Fruit fly (Drosophila melanogaster) whole organism, pupa: ENCODE data around the gene CG2816.

Experiments used
- CG10348 ChIP-seq: fragments of 200-800 bp; sonication (Bioruptor generic); IDR thresholded peaks from 2 replicates; pipeline ENCODE4 v1.3.6; 2022; ENCODE audit warnings: missing biosample characterization, missing genetic modification characterization
- CG12605 ChIP-seq: fragments of 200-800 bp; sonication (Bioruptor generic); IDR thresholded peaks from 2 replicates; pipeline ENCODE4 v1.3.6; 2022; ENCODE audit warnings: missing biosample characterization, missing genetic modification characterization
- CG13204 ChIP-seq: fragments of 200-800 bp; sonication (Bioruptor generic); optimal IDR thresholded peaks from 2 replicates; lab custom pipeline; 2018; ENCODE audit warnings: missing biosample characterization, mild to moderate bottlenecking, missing genetic modification characterization, moderate library complexity
- CG14655 ChIP-seq: fragments of 200-800 bp; sonication (Bioruptor generic); optimal IDR thresholded peaks from 3 replicates; lab custom pipeline; 2017; ENCODE audit warnings: mild to moderate bottlenecking, missing biosample characterization, missing genetic modification reagents, missing genetic modification characterization
- CG15710 ChIP-seq: fragments of 200-800 bp; sonication (Bioruptor generic); optimal IDR thresholded peaks from 2 replicates; lab custom pipeline; 2018; ENCODE audit warnings: missing biosample characterization, mild to moderate bottlenecking, missing genetic modification characterization, moderate library complexity
- CG17806 ChIP-seq: fragments of 200-800 bp; sonication (Bioruptor generic); optimal IDR thresholded peaks from 2 replicates; lab custom pipeline; 2018; ENCODE audit warnings: missing biosample characterization, mild to moderate bottlenecking, missing genetic modification characterization, moderate library complexity
- CG32121 ChIP-seq: fragments of 200-800 bp; sonication (Bioruptor generic); IDR thresholded peaks from 2 replicates; pipeline ENCODE4 v1.3.6; 2022; ENCODE audit warnings: missing biosample characterization, missing genetic modification characterization
- CG34367 ChIP-seq: fragments of 200-800 bp; sonication (Bioruptor generic); optimal IDR thresholded peaks from 2 replicates; lab custom pipeline; 2018; ENCODE audit warnings: missing biosample characterization, mild to moderate bottlenecking, missing genetic modification characterization
- CG4496 ChIP-seq: fragments of 200-800 bp; sonication (Bioruptor generic); IDR thresholded peaks from 3 replicates; pipeline ENCODE4 v1.3.6; 2022; ENCODE audit warnings: missing biosample characterization, missing genetic modification characterization
- CG8159 ChIP-seq: fragments of 200-800 bp; sonication (Bioruptor generic); optimal IDR thresholded peaks from 3 replicates; lab custom pipeline; 2018; ENCODE audit warnings: missing biosample characterization, mild to moderate bottlenecking, missing genetic modification characterization, moderate library complexity
- CG8301 ChIP-seq: fragments of 200-800 bp; sonication (Bioruptor generic); optimal IDR thresholded peaks from 2 replicates; lab custom pipeline; 2018; ENCODE audit warnings: missing biosample characterization, mild to moderate bottlenecking, missing genetic modification characterization
- CG9948 ChIP-seq: fragments of 200-800 bp; sonication (Bioruptor generic); optimal IDR thresholded peaks from 2 replicates; lab custom pipeline; 2018; ENCODE audit warnings: missing biosample characterization, mild to moderate bottlenecking, missing genetic modification characterization, moderate library complexity
- D1 ChIP-seq: fragments of 200-800 bp; sonication (Bioruptor generic); optimal IDR thresholded peaks from 2 replicates; lab custom pipeline; 2018; ENCODE audit warnings: missing biosample characterization, mild to moderate bottlenecking, missing genetic modification characterization, moderate library complexity
- EcR ChIP-seq: fragments of 200-800 bp; sonication (Bioruptor generic); optimal IDR thresholded peaks from 3 replicates; lab custom pipeline; 2019; ENCODE audit warnings: missing biosample characterization, missing genetic modification characterization, mild to moderate bottlenecking, moderate library complexity, missing genetic modification reagents
- Ets98B ChIP-seq: fragments of 200-800 bp; sonication (Bioruptor generic); IDR thresholded peaks from 2 replicates; pipeline ENCODE4 v1.3.6; 2022; ENCODE audit warnings: missing biosample characterization, missing genetic modification characterization
- Pif1A ChIP-seq: fragments of 200-800 bp; sonication (Bioruptor generic); optimal IDR thresholded peaks from 3 replicates; lab custom pipeline; 2016; ENCODE audit warnings: missing biosample characterization, missing genetic modification characterization
- Pif1B ChIP-seq: fragments of 200-800 bp; sonication (Bioruptor generic); optimal IDR thresholded peaks from 3 replicates; lab custom pipeline; 2016; ENCODE audit warnings: missing biosample characterization, missing genetic modification characterization
- Snoo ChIP-seq: fragments of 200-800 bp; sonication (Bioruptor generic); optimal IDR thresholded peaks from 3 replicates; lab custom pipeline; 2017; ENCODE audit warnings: missing biosample characterization, mild to moderate bottlenecking, missing genetic modification characterization, inconsistent platforms
- fd96Ca ChIP-seq: fragments of 200-800 bp; sonication (Bioruptor generic); IDR thresholded peaks from 3 replicates; pipeline ENCODE4 v1.3.6; 2022; ENCODE audit warnings: missing biosample characterization, missing genetic modification characterization
- gl ChIP-seq: fragments of 200-800 bp; sonication (Bioruptor generic); optimal IDR thresholded peaks from 2 replicates; lab custom pipeline; 2018; ENCODE audit warnings: missing biosample characterization, mild to moderate bottlenecking, missing genetic modification characterization
- rn ChIP-seq: fragments of 200-800 bp; sonication (Bioruptor generic); IDR thresholded peaks from 2 replicates; pipeline ENCODE4 v1.3.6; 2022; ENCODE audit warnings: missing biosample characterization, missing genetic modification characterization

Gene CG2816

DNA sequence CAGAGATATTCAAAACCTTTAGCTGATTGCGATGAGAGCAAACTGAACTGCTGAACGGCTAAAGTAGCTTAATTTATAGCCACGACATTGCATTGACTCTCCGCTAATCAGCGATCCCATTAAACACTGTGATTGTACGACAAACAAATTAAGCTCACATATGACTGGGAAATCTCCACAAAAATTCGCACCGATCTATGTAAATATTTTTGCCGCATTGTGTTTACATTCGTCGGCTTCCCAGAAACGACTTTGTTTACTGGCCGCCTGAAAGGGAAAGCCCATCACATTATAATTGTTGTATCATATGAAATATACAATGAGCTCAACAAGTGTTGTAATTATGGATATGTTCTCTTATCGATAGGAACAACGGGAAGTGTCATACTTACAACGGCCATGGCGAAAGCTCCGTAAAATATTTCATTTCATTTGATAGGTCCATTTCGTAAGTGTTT lies 8.1 kb upstream of the CG2816 start, which contains the start of gene CG16713:
Gene CG16713 (minus strand): TSS at position 51 of the 458 bp plus-strand sequence.
- TF ChIP-seq CG10348 (GFP tag; lab: Robert Waterston, UW) = no peak
- no peak for TF ChIP-seq Snoo (tag; lab: Kevin White, UChicago)
- no peak for TF ChIP-seq fd96Ca (GFP tag; lab: Robert Waterston, UW)
- no peak for TF ChIP-seq CG17806
- TF ChIP-seq rn = no peak
- TF ChIP-seq CG8159 = no peak
- no peak for TF ChIP-seq gl (tag; lab: Kevin White, UChicago)
- TF ChIP-seq CG9948 = no peak
- TF ChIP-seq EcR (GFP tag; lab: Kevin White, UChicago) = no peak
- no peak for TF ChIP-seq CG4496

DNA sequence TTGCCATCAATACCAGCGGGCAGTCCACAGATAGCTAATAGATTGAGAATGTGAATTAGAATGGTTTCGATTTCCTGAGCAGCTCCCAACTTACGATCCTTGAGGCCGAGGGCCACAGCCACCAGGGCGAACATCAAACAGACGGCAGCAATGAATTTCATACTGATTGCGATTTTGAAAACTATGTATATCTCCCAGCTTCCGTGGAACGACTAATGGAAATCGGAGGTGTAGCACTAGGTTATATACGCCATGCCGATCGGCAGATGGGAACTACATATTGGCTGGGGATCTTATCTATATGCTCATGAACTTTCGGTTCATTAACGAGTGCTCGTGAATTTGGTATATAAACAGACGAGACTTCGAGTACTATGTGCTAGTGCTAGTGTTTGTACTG lies 7.0 kb upstream of the CG2816 start, which contains the start of gene IM33:
Gene IM33 (minus strand): TSS at position 221 of the 400 bp plus-strand sequence.
- TF ChIP-seq gl (tag; lab: Kevin White, UChicago) (no peak), CG8159 (no peak), fd96Ca (GFP tag; lab: Robert Waterston, UW) (no peak), CG34367 (tag; lab: Kevin White, UChicago) (no peak), CG9948 (no peak), CG8301 (no peak), CG10348 (GFP tag; lab: Robert Waterston, UW) (no peak), CG13204 (GFP tag; lab: Kevin White, UChicago) (no peak), Ets98B (GFP tag; lab: Robert Waterston, UW) (no peak), Pif1A (GFP tag; lab: Kevin White, UChicago) (no peak), EcR (GFP tag; lab: Kevin White, UChicago) (no peak), D1 (tag; lab: Kevin White, UChicago) (no peak), CG15710 (tag; lab: Kevin White, UChicago) (no peak), CG4496 (no peak), Snoo (tag; lab: Kevin White, UChicago) (no peak), Pif1B (GFP tag; lab: Kevin White, UChicago) (no peak)

DNA sequence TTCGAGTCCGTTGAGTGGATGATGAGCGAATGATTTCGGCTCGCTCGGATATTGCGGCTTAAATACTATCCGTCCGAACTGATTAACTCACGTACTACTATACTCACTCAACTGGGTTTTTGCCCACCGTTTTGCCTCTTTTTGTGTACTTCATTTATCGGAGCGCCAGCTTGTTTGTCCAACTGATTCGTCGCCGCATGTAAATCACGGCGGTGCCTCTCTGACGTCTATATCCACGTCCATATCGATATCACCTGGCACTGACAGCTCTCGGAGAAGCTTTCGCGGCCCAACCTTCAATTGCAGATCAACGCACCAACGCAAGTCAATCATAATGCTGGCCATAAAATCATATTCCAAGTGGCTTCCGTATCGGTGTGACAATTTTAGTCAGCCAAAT lies 5.7 kb upstream of the CG2816 start, which contains the start of gene CG3604:
Gene CG3604 (minus strand): TSS at position 101 of the 400 bp plus-strand sequence.
- no peak for TF ChIP-seq CG10348 (GFP tag; lab: Robert Waterston, UW)
- TF ChIP-seq CG17806 = no peak
- no peak for TF ChIP-seq fd96Ca (GFP tag; lab: Robert Waterston, UW)
- TF ChIP-seq CG34367 (tag; lab: Kevin White, UChicago) = no peak
- no peak for TF ChIP-seq CG14655 (GFP tag; lab: Kevin White, UChicago)
- no peak for TF ChIP-seq Snoo (tag; lab: Kevin White, UChicago)
- TF ChIP-seq CG12605 = no peak
- TF ChIP-seq EcR (GFP tag; lab: Kevin White, UChicago) = no peak
- no peak for TF ChIP-seq gl (tag; lab: Kevin White, UChicago)
- no peak for TF ChIP-seq CG4496
- no peak for TF ChIP-seq CG8301
- TF ChIP-seq Pif1B (GFP tag; lab: Kevin White, UChicago) = no peak
- TF ChIP-seq CG8159 = no peak
- TF ChIP-seq CG9948 = no peak
- no peak for TF ChIP-seq D1 (tag; lab: Kevin White, UChicago)
- no peak for TF ChIP-seq CG15710 (tag; lab: Kevin White, UChicago)
- TF ChIP-seq Pif1A (GFP tag; lab: Kevin White, UChicago) = no peak
- no peak for TF ChIP-seq CG32121
- TF ChIP-seq Ets98B (GFP tag; lab: Robert Waterston, UW) = no peak
- TF ChIP-seq rn = no peak

DNA sequence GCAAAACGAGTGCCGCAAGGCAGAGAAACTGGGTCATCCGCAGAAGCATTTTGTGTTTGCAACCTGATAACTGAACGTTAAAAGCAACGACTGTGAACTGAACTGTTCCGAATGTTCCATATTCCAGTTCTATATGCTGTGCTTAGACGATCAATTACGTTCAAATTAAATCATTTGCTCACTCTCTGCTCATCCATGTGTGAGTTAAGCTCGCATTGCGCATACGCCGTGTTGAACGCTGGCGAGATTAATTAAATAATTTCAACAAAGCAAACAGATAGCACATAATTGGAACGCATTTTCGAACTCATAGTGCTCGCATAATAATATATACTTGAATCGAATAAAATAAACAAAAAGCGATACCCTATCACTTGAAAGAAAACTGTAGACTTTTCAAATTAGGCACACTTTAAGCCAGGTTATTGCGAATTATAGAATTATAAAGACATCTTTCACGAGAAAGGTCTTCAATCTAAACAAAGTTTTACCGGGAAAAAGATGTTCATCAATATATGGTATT lies 4.4 kb upstream of the CG2816 start, which contains the start of the genes CG10031 and CG42464:
Gene CG10031 (minus strand): TSS at position 101 of the 523 bp plus-strand sequence.
Gene CG42464 (plus strand): TSS at position 473 of the 523 bp plus-strand sequence.
- TF ChIP-seq CG34367 (tag; lab: Kevin White, UChicago) (no peak), CG4496 (no peak), D1 (tag; lab: Kevin White, UChicago) (no peak), Snoo (tag; lab: Kevin White, UChicago) (no peak), CG10348 (GFP tag; lab: Robert Waterston, UW) (no peak), CG15710 (tag; lab: Kevin White, UChicago) (no peak), Pif1B (GFP tag; lab: Kevin White, UChicago) (no peak), CG8301 (no peak), CG8159 (no peak), CG12605 (no peak), fd96Ca (GFP tag; lab: Robert Waterston, UW) (no peak), gl (tag; lab: Kevin White, UChicago) (no peak), CG9948 (no peak), rn (no peak), CG17806 (no peak), CG13204 (GFP tag; lab: Kevin White, UChicago) (no peak), EcR (GFP tag; lab: Kevin White, UChicago) (no peak), Ets98B (GFP tag; lab: Robert Waterston, UW) (no peak), CG14655 (GFP tag; lab: Kevin White, UChicago) (no peak)
- TF ChIP-seq, all 21 proteins: peak for 0

DNA sequence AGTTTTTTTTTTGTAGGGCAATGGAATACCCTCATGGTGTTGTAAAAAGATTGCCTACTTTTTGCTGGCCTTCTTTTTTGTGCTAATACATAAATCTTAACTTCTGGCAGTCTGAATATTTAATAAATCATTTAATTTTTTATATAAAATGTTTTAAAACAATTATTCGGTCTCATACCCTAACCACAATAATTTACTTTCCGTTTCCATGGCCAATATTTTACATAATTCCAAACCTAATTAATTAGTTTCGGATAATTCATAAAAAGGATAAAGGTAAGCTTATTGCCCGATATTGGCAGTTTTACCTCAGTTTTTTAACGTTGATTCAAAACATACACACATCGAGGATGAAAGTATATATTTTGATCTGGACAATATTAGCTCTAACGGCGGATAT lies 3.6 kb upstream of the CG2816 start, which contains the start of gene CG42465:
Gene CG42465 (plus strand): TSS at position 301 of the 400 bp plus-strand sequence.
- TF ChIP-seq CG13204 (GFP tag; lab: Kevin White, UChicago) (no peak), Pif1B (GFP tag; lab: Kevin White, UChicago) (no peak), CG12605 (no peak), gl (tag; lab: Kevin White, UChicago) (no peak), CG8301 (no peak), CG14655 (GFP tag; lab: Kevin White, UChicago) (no peak), D1 (tag; lab: Kevin White, UChicago) (no peak), Ets98B (GFP tag; lab: Robert Waterston, UW) (no peak)
